Fruit fly (Drosophila melanogaster) whole organism, pupa: ENCODE results near the gene Vps45.

Experiments used
- CG15710 ChIP-seq: fragments of 200-800 bp; sonication (Bioruptor generic); optimal IDR thresholded peaks from 2 replicates; lab custom pipeline; 2018; ENCODE audit warnings: missing biosample characterization, mild to moderate bottlenecking, missing genetic modification characterization, moderate library complexity
- CG8159 ChIP-seq: fragments of 200-800 bp; sonication (Bioruptor generic); optimal IDR thresholded peaks from 3 replicates; lab custom pipeline; 2018; ENCODE audit warnings: missing biosample characterization, mild to moderate bottlenecking, missing genetic modification characterization, moderate library complexity
- D1 ChIP-seq: fragments of 200-800 bp; sonication (Bioruptor generic); optimal IDR thresholded peaks from 2 replicates; lab custom pipeline; 2018; ENCODE audit warnings: missing biosample characterization, mild to moderate bottlenecking, missing genetic modification characterization, moderate library complexity

DNA sequence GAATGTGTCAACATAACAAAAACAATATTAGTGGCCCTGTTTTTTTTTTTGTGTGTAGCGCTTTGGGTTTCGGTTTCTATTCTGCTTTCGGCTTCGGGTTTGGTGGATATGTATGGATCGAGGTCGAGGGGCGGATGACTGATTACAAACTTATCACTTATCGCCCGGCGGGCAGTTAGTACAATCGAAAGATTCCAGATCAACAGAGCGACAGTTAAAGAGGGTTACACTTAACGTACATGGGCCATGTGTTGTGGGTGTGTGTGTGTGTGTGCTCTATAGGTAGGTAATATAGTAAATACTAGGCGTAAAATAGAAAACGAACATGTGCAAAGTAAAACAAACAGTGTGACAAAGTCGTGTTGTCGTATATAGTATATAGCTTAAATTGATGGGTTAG is 15.0 kb upstream of the Vps45 start:
- TF ChIP-seq CG15710 (tag; lab: Kevin White, UChicago) (no peak), D1 (no peak), CG8159 (tag; lab: Kevin White, UChicago) (no peak)
